Fruit fly (Drosophila melanogaster): ENCODE data around the gene ckd.

Gene ckd

dm6 chr3L:3304740-3305139 is 47.1 kb downstream of the ckd start:
- TF ChIP-seq pan (optimal IDR thresholded peaks at IDR 0.05) (no peak), EcR (GFP tag; optimal IDR thresholded peaks at IDR 0.05) (no peak), Dll (optimal IDR thresholded peaks at IDR 0.05) (no peak), CG8478 (optimal IDR thresholded peaks at IDR 0.05) (no peak), usp (GFP tag; optimal IDR thresholded peaks at IDR 0.05) (no peak), psq (optimal IDR thresholded peaks at IDR 0.05) (no peak)

- TF ChIP-seq pan (optimal IDR thresholded peaks at IDR 0.05): no peak
- no peak for TF ChIP-seq Dll (optimal IDR thresholded peaks at IDR 0.05)
- no peak for TF ChIP-seq usp (GFP tag; optimal IDR thresholded peaks at IDR 0.05)
- no peak for TF ChIP-seq CG8478 (optimal IDR thresholded peaks at IDR 0.05)
- TF ChIP-seq EcR (GFP tag; optimal IDR thresholded peaks at IDR 0.05): no peak
- no peak for TF ChIP-seq psq (optimal IDR thresholded peaks at IDR 0.05)
Measured at dm6 chr3L:3305430-3305829, 47.8 kb downstream of the ckd start.

dm6 chr3L:3306515-3306914 is 48.8 kb downstream of the ckd start:
- TF ChIP-seq usp (GFP tag; optimal IDR thresholded peaks at IDR 0.05): no peak
- no peak for TF ChIP-seq pan (optimal IDR thresholded peaks at IDR 0.05)
- TF ChIP-seq EcR (GFP tag; optimal IDR thresholded peaks at IDR 0.05): no peak
- TF ChIP-seq psq (optimal IDR thresholded peaks at IDR 0.05): no peak
- TF ChIP-seq Dll (optimal IDR thresholded peaks at IDR 0.05): no peak
- no peak for TF ChIP-seq CG8478 (optimal IDR thresholded peaks at IDR 0.05)

dm6 chr3L:3307593-3307992 is 49.9 kb downstream of the ckd start:
- TF ChIP-seq EcR (GFP tag; optimal IDR thresholded peaks at IDR 0.05): no peak
- TF ChIP-seq CG8478 (optimal IDR thresholded peaks at IDR 0.05): no peak
- no peak for TF ChIP-seq psq (optimal IDR thresholded peaks at IDR 0.05)

dm6 chr3L:3308676-3309613 is 51.3 kb downstream of the ckd start:
- TF ChIP-seq Dll (optimal IDR thresholded peaks at IDR 0.05) (no peak), CG8478 (optimal IDR thresholded peaks at IDR 0.05) (no peak), usp (GFP tag; optimal IDR thresholded peaks at IDR 0.05) (no peak), pan (optimal IDR thresholded peaks at IDR 0.05) (no peak)

dm6 chr3L:3314049-3314448 is 56.4 kb downstream of the ckd start, which contains the start of gene Drsl2:
Gene Drsl2 (plus strand): TSS chr3L:3314349.
- TF ChIP-seq usp (GFP tag; optimal IDR thresholded peaks at IDR 0.05): no peak
- TF ChIP-seq Dll (optimal IDR thresholded peaks at IDR 0.05): no peak

dm6 chr3L:3314696-3315095 is 57.0 kb downstream of the ckd start, which contains the start of gene Drsl3:
Gene Drsl3 (plus strand): TSS chr3L:3314996.
- TF ChIP-seq EcR (GFP tag; optimal IDR thresholded peaks at IDR 0.05) (no peak), psq (optimal IDR thresholded peaks at IDR 0.05) (no peak), pan (optimal IDR thresholded peaks at IDR 0.05) (no peak), CG8478 (optimal IDR thresholded peaks at IDR 0.05) (no peak), usp (GFP tag; optimal IDR thresholded peaks at IDR 0.05) (no peak), Dll (optimal IDR thresholded peaks at IDR 0.05) (no peak)

dm6 chr3L:3315288-3315687 is 57.6 kb downstream of the ckd start, which contains the start of gene Drsl4:
Gene Drsl4 (plus strand): TSS chr3L:3315620.
- TF ChIP-seq CG8478 (optimal IDR thresholded peaks at IDR 0.05) (no peak), psq (optimal IDR thresholded peaks at IDR 0.05) (no peak), EcR (GFP tag; optimal IDR thresholded peaks at IDR 0.05) (no peak), usp (GFP tag; optimal IDR thresholded peaks at IDR 0.05) (no peak), Dll (optimal IDR thresholded peaks at IDR 0.05) (no peak), pan (optimal IDR thresholded peaks at IDR 0.05) (no peak)

dm6 chr3L:3316441-3316840 is 58.8 kb downstream of the ckd start, which contains the start of gene Drsl5:
Gene Drsl5 (plus strand): TSS chr3L:3316781.
- TF ChIP-seq psq (optimal IDR thresholded peaks at IDR 0.05) (no peak), usp (GFP tag; optimal IDR thresholded peaks at IDR 0.05) (no peak), EcR (GFP tag; optimal IDR thresholded peaks at IDR 0.05) (no peak), Dll (optimal IDR thresholded peaks at IDR 0.05) (no peak), CG8478 (optimal IDR thresholded peaks at IDR 0.05) (no peak), pan (optimal IDR thresholded peaks at IDR 0.05) (no peak)
